Worm (Caenorhabditis elegans) whole organism, mixed stage, embryonic: ENCODE measurements around the gene C05D12.5.

Source experiments
- blmp-1 ChIP-seq: fragments of 150-350 bp; optimal IDR thresholded peaks from 2 replicates; lab custom pipeline; 2014; ENCODE audit warnings: missing biosample characterization, missing genetic modification characterization
- elt-3 ChIP-seq: fragments of 150-350 bp; optimal IDR thresholded peaks from 2 replicates; lab custom pipeline; 2014; ENCODE audit warnings: missing biosample characterization, missing genetic modification characterization
- flh-1 ChIP-seq: fragments of 200-800 bp; sonication (Bioruptor generic); optimal IDR thresholded peaks from 2 replicates; lab custom pipeline; 2018; ENCODE audit warnings: mild to moderate bottlenecking, missing genetic modification characterization, moderate library complexity, missing compliant biosample characterization
- lsy-2 ChIP-seq: fragments of 150-350 bp; optimal IDR thresholded peaks from 2 replicates; lab custom pipeline; 2014; ENCODE audit warnings: missing biosample characterization, missing genetic modification characterization
- mep-1 ChIP-seq: fragments of 150-350 bp; optimal IDR thresholded peaks from 2 replicates; lab custom pipeline; 2017; ENCODE audit warnings: missing biosample characterization, missing genetic modification reagents, missing genetic modification characterization, inconsistent platforms
- nhr-237 ChIP-seq: fragments of 150-350 bp; optimal IDR thresholded peaks from 2 replicates; lab custom pipeline; 2014; ENCODE audit warnings: missing biosample characterization, missing genetic modification characterization
- nhr-28 ChIP-seq: fragments of 150-350 bp; optimal IDR thresholded peaks from 2 replicates; lab custom pipeline; 2014; ENCODE audit warnings: missing biosample characterization, missing genetic modification characterization
- nhr-76 ChIP-seq: sonication (generic microtip); optimal IDR thresholded peaks from 2 replicates; lab custom pipeline; 2017; ENCODE audit warnings: missing biosample characterization, missing genetic modification characterization
- pha-4 ChIP-seq: fragments of 150-350 bp; optimal IDR thresholded peaks from 2 replicates; lab custom pipeline; 2018; ENCODE audit warnings: missing biosample characterization, missing genetic modification reagents, missing genetic modification characterization
- snpc-4 ChIP-seq: fragments of 150-350 bp; optimal IDR thresholded peaks from 2 replicates; lab custom pipeline; 2014; ENCODE audit warnings: missing biosample characterization, missing genetic modification characterization
- sptf-1 ChIP-seq: sonication (generic microtip); optimal IDR thresholded peaks from 2 replicates; lab custom pipeline; 2017; ENCODE audit warnings: mild to moderate bottlenecking, missing genetic modification characterization, moderate library complexity, missing compliant biosample characterization
- unc-39 ChIP-seq: fragments of 150-350 bp; optimal IDR thresholded peaks from 2 replicates; lab custom pipeline; 2014; ENCODE audit warnings: missing biosample characterization, missing genetic modification characterization
- unc-62 ChIP-seq: fragments of 150-350 bp; optimal IDR thresholded peaks from 2 replicates; lab custom pipeline; 2014; ENCODE audit warnings: missing biosample characterization, missing genetic modification reagents, missing genetic modification characterization
- zip-8 ChIP-seq: fragments of 150-350 bp; optimal IDR thresholded peaks from 2 replicates; lab custom pipeline; 2014; ENCODE audit warnings: missing biosample characterization, missing genetic modification characterization

ce11 chrII:11440265-11440664 is 6.2 kb downstream of the C05D12.5 start, which contains the start of gene VW02B12L.2:
- TF ChIP-seq blmp-1 (tag; lab: Kevin White, UChicago) = no peak
- no peak for TF ChIP-seq pha-4 (tag; lab: Kevin White, UChicago)
- TF ChIP-seq sptf-1 (tag; lab: Kevin White, UChicago) = no peak
- no peak for TF ChIP-seq snpc-4
- TF ChIP-seq zip-8 (tag; lab: Kevin White, UChicago) = no peak
- no peak for TF ChIP-seq nhr-28 (tag; lab: Kevin White, UChicago)
- TF ChIP-seq unc-62 (GFP tag; lab: Kevin White, UChicago) = no peak
- TF ChIP-seq unc-39 (tag; lab: Kevin White, UChicago) = no peak
- TF ChIP-seq lsy-2 (tag; lab: Kevin White, UChicago) = no peak
- no peak for TF ChIP-seq elt-3 (tag; lab: Kevin White, UChicago)
- no peak for TF ChIP-seq mep-1 (tag; lab: Kevin White, UChicago)
- no peak for TF ChIP-seq nhr-237 (tag; lab: Kevin White, UChicago)
- no peak for TF ChIP-seq flh-1 (GFP tag; lab: Kevin White, UChicago)
- no peak for TF ChIP-seq nhr-76 (tag; lab: Kevin White, UChicago)
